Fruit fly (Drosophila melanogaster): ENCODE data around the gene Sfp24F.

Gene Sfp24F

dm6 chr2L:4442010-4442587 lies at the start of gene Sfp24F, which contains the start of gene CG15432:
Sfp24F (minus strand) TSS chr2L:4442060.
CG15432 (plus strand) TSS chr2L:4442320.
- no peak for TF ChIP-seq noc (tag; optimal IDR thresholded peaks at IDR 0.05)

DNA sequence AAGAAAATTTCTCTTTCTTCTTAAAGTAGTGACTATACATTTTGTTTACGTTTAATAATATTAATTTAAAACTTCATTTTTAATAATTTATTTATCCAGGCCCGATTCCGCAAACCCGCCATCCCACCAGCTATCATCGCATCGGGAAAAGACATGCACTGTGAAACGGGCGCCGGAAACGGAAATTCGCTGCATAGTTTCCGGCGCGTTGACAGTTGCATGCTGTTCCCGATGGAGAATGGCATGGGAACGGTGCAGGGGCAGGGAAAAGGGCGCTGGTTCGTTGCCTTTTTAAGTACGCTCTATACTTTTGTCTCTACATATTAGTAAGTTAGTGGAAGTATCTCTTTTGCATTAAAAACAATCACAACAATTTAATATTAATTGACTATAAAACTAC lies 36.1 kb upstream of the Sfp24F start:
- TF ChIP-seq noc (tag; optimal IDR thresholded peaks at IDR 0.05) = no peak

DNA sequence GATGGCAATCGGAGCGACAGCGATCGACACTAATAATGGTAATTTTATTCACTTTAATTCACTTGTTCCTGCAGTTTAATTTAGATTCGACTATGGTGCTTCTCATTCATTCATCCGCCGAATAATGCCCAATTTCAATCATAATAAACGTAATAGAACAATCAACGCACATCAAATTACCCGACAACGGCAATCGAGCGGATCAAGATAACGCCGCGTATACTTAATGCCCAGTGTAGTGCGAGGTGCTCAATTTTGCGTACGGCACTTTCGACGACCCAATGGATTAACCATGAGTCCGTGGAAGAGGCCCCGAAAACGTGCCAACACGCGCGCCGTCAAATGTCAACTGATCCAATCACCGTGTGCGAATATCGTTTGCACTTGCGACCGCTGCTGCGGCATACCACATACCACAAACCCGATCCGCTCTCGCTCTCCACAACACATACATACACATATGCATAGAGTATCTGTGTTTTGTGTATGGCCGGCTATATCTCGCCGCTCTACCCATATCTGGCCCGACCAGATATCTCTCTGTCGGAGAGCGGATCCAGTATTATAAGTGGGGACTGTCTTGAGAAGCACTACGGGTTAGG lies 34.9 kb upstream of the Sfp24F start, which contains the start of gene ine:
ine (minus strand) TSS at position 351 of the 602 bp plus-strand sequence.
- TF ChIP-seq noc (tag; optimal IDR thresholded peaks at IDR 0.05) = peak; percentile 2

- peak; percentile 78 for TF ChIP-seq noc (tag; optimal IDR thresholded peaks at IDR 0.05)
Measured at dm6 chr2L:4475422-4475821, 33.6 kb upstream of the Sfp24F start.

DNA sequence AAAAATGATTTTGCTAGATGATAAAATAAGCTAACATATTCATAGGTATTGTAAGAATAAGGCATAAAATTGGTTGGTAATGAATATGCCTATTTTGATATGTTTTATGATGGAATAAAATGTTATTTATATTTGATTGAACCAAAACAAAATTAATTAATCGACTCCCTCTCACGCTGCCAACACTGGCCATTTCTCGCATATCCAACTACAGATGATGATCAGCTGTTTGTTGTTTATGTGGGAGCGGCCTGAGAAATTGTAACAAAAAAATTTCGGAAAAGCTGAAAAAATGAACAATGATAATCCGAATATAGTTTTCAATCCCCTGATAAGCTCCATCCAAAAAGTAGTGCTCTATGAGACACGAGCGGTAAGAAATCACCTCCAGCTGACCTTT lies 23.1 kb upstream of the Sfp24F start, which contains the start of gene FIG4:
FIG4 (plus strand) TSS at position 229 of the 400 bp plus-strand sequence.
- no peak for TF ChIP-seq noc (tag; optimal IDR thresholded peaks at IDR 0.05)

DNA sequence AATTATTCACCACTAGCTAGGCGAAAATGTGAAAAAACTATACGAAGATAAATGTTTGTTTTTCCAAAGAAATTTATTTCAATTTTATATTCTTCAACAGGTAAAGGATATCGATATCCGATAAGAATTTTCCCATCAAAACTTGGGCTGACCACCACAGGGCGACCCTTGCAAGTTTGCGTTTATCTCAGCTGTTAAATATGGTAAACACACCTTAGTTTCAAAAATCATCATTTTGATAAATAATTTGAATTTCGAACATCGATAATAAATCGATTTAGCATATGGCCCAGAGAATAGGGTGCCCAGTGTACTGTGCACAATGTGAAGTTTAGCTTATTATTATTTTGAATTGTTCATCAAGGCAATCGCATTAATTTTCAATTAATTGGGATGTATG lies 21.5 kb upstream of the Sfp24F start, which contains the start of the genes CG15443 and Paris:
CG15443 (minus strand) TSS at position 125 of the 400 bp plus-strand sequence.
Paris (plus strand) TSS at position 289 of the 400 bp plus-strand sequence.
- no peak for TF ChIP-seq noc (tag; optimal IDR thresholded peaks at IDR 0.05)

DNA sequence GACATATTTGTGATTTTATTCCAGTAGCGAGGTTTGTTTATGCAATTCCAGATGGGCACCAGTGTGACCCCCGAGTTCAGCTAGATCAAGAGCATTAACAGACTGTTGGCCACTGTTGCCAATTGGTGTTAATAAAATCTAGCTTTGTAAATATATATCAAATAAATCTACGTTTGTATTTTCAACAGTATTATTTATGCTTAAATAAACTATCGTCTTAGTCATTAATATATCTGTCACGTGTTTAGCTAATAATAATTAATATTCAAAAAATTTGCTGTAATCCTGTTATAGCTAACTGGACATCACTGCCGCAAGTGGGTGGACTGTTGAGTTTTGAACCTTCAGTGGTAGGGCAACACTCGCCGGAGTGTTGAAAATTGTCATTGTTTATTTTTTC lies 17.7 kb upstream of the Sfp24F start, which contains the start of the genes mRpL27 and CG15435:
mRpL27 (minus strand) TSS at position 96 of the 400 bp plus-strand sequence.
CG15435 (plus strand) TSS at position 187 of the 400 bp plus-strand sequence.
- peak; percentile 56 for TF ChIP-seq noc (tag; optimal IDR thresholded peaks at IDR 0.05)

- TF ChIP-seq noc (tag; optimal IDR thresholded peaks at IDR 0.05) = peak; percentile 45
Measured at dm6 chr2L:4458119-4459056, 16.5 kb upstream of the Sfp24F start, which contains the start of gene RpL27A. RpL27A (minus strand) TSS chr2L:4458364.

dm6 chr2L:4456539-4456994 lies 14.7 kb upstream of the Sfp24F start, which contains the start of gene Gs1l:
Gs1l (minus strand) TSS chr2L:4456807.
- no peak for TF ChIP-seq noc (tag; optimal IDR thresholded peaks at IDR 0.05)

dm6 chr2L:4454009-4454689 lies 12.3 kb upstream of the Sfp24F start, which contains the start of the genes Secp43 and ND-B8:
Secp43 (minus strand) TSS chr2L:4454453.
ND-B8 (plus strand) TSS chr2L:4454626.
- TF ChIP-seq noc (tag; optimal IDR thresholded peaks at IDR 0.05) = no peak

dm6 chr2L:4452798-4453197 lies 10.9 kb upstream of the Sfp24F start, which contains the start of gene CG15439:
CG15439 (minus strand) TSS chr2L:4453038.
- TF ChIP-seq noc (tag; optimal IDR thresholded peaks at IDR 0.05) = no peak

DNA sequence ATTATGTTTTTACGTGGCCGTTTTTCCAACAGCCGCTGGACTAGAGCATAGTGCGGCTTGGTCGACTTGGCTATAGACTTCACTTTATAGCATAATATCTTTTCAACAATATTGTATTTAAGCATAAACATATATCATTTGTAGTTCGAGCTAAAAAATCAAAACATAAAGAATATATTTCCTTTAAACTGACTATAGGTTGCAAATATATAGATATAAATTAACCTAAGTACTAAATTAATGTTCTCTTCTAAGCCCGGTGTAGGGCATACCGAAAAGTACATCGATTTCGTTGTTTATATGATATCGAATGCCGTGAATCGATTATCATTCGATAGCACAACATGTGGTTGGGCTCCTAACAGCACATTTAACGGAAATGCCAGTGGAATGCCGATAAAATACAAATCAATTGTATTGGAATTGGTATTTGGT lies 6.7 kb upstream of the Sfp24F start, which contains the start of gene MFS18:
MFS18 (minus strand) TSS at position 54 of the 435 bp plus-strand sequence.
- peak; percentile 91 for TF ChIP-seq noc (tag; optimal IDR thresholded peaks at IDR 0.05)

DNA sequence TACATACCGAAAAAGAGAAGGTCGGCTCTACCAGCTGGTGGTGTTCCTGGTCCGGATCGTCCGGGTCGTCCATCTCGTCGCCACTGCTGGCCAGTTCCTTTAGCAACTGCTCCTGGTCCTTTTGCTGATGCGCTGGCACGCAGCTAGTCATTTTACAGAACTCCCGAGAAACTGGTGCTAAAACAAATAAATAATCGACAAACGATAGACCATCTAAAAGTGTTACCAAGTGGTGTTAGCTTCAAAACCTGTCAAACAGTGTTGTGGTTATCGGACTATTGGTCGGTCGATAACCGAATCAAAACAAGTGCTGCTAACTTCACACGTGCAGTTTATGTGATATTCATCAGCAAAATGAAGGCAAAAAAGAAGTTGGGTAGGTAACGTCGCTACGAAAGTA lies 2.6 kb upstream of the Sfp24F start, which contains the start of the genes morgue and Elp3:
morgue (minus strand) TSS at position 224 of the 400 bp plus-strand sequence.
Elp3 (plus strand) TSS at position 276 of the 400 bp plus-strand sequence.
- no peak for TF ChIP-seq noc (tag; optimal IDR thresholded peaks at IDR 0.05)

Data from whole organism, larva.